Fruit fly (Drosophila melanogaster) whole organism, pupa: ENCODE data around the gene Pgls.

Experiments used
- CG15710 ChIP-seq: fragments of 200-800 bp; sonication (Bioruptor generic); optimal IDR thresholded peaks from 2 replicates; lab custom pipeline; 2018; ENCODE audit warnings: missing biosample characterization, mild to moderate bottlenecking, missing genetic modification characterization, moderate library complexity
- CG32121 ChIP-seq: fragments of 200-800 bp; sonication (Bioruptor generic); IDR thresholded peaks from 2 replicates; pipeline ENCODE4 v1.3.6; 2022; ENCODE audit warnings: missing biosample characterization, missing genetic modification characterization
- CG4496 ChIP-seq: fragments of 200-800 bp; sonication (Bioruptor generic); IDR thresholded peaks from 3 replicates; pipeline ENCODE4 v1.3.6; 2022; ENCODE audit warnings: missing biosample characterization, missing genetic modification characterization
- CG8159 ChIP-seq: fragments of 200-800 bp; sonication (Bioruptor generic); optimal IDR thresholded peaks from 3 replicates; lab custom pipeline; 2018; ENCODE audit warnings: missing biosample characterization, mild to moderate bottlenecking, missing genetic modification characterization, moderate library complexity
- CG8301 ChIP-seq: fragments of 200-800 bp; sonication (Bioruptor generic); optimal IDR thresholded peaks from 2 replicates; lab custom pipeline; 2018; ENCODE audit warnings: missing biosample characterization, mild to moderate bottlenecking, missing genetic modification characterization
- D1 ChIP-seq: fragments of 200-800 bp; sonication (Bioruptor generic); optimal IDR thresholded peaks from 2 replicates; lab custom pipeline; 2018; ENCODE audit warnings: missing biosample characterization, mild to moderate bottlenecking, missing genetic modification characterization, moderate library complexity
- EcR ChIP-seq: fragments of 200-800 bp; sonication (Bioruptor generic); optimal IDR thresholded peaks from 3 replicates; lab custom pipeline; 2019; ENCODE audit warnings: missing biosample characterization, missing genetic modification characterization, mild to moderate bottlenecking, moderate library complexity, missing genetic modification reagents
- Pif1B ChIP-seq: fragments of 200-800 bp; sonication (Bioruptor generic); optimal IDR thresholded peaks from 3 replicates; lab custom pipeline; 2016; ENCODE audit warnings: missing biosample characterization, missing genetic modification characterization
- fd96Ca ChIP-seq: fragments of 200-800 bp; sonication (Bioruptor generic); IDR thresholded peaks from 3 replicates; pipeline ENCODE4 v1.3.6; 2022; ENCODE audit warnings: missing biosample characterization, missing genetic modification characterization
- gl ChIP-seq: fragments of 200-800 bp; sonication (Bioruptor generic); optimal IDR thresholded peaks from 2 replicates; lab custom pipeline; 2018; ENCODE audit warnings: missing biosample characterization, mild to moderate bottlenecking, missing genetic modification characterization

- TF ChIP-seq fd96Ca (no peak), EcR (GFP tag; lab: Kevin White, UChicago) (no peak), gl (tag; lab: Kevin White, UChicago) (no peak), D1 (no peak), CG32121 (GFP tag; lab: Robert Waterston, UW) (no peak), CG8159 (no peak), Pif1B (no peak), CG15710 (tag; lab: Kevin White, UChicago) (no peak), CG8301 (tag; lab: Kevin White, UChicago) (no peak), CG4496 (GFP tag; lab: Robert Waterston, UW) (no peak)
These were observed 18.5 kb downstream of the Pgls start for dm6 chrX:10865580-10866331.
